Fruit fly (Drosophila melanogaster) whole organism, embryonic: ENCODE results near the gene Tasp1.
A peak's percentile ranks its signal among the peaks of the same experiment; 100 is the strongest.

Source experiments
- CG10274 ChIP-seq: fragments of 200-800 bp; sonication (Bioruptor generic); optimal IDR thresholded peaks from 3 replicates; lab custom pipeline; 2017; ENCODE audit warnings: missing biosample characterization, mild to moderate bottlenecking, missing genetic modification characterization
- CG11398 ChIP-seq: fragments of 200-800 bp; sonication (Bioruptor generic); optimal IDR thresholded peaks from 2 replicates; lab custom pipeline; 2016; ENCODE audit warnings: missing biosample characterization, missing genetic modification characterization
- CG11456 ChIP-seq: fragments of 200-800 bp; sonication (Bioruptor generic); IDR thresholded peaks from 3 replicates; pipeline ENCODE4 v1.3.6; 2022; ENCODE audit warnings: missing biosample characterization, missing genetic modification characterization
- CG15601 ChIP-seq: fragments of 200-800 bp; sonication (Bioruptor generic); optimal IDR thresholded peaks from 3 replicates; lab custom pipeline; 2019; ENCODE audit warnings: missing biosample characterization, mild to moderate bottlenecking, missing genetic modification characterization, moderate library complexity
- CG17186 ChIP-seq: fragments of 200-800 bp; sonication (Bioruptor generic); optimal IDR thresholded peaks from 3 replicates; lab custom pipeline; 2017; ENCODE audit warnings: missing biosample characterization, missing genetic modification reagents, missing genetic modification characterization
- CG17829 ChIP-seq: fragments of 200-800 bp; optimal IDR thresholded peaks from 2 replicates; lab custom pipeline; 2019; ENCODE audit warnings: missing biosample characterization, mild to moderate bottlenecking, missing genetic modification characterization, moderate library complexity
- CG18262 ChIP-seq: fragments of 200-800 bp; optimal IDR thresholded peaks from 3 replicates; lab custom pipeline; 2019; ENCODE audit warnings: missing biosample characterization, mild to moderate bottlenecking, missing genetic modification characterization, moderate library complexity
- CG1832 ChIP-seq: fragments of 200-800 bp; sonication (Bioruptor generic); optimal IDR thresholded peaks from 2 replicates; lab custom pipeline; 2017; ENCODE audit warnings: missing biosample characterization, mild to moderate bottlenecking, missing genetic modification characterization, inconsistent platforms
- CG33557 ChIP-seq: fragments of 200-800 bp; sonication (Bioruptor generic); optimal IDR thresholded peaks from 2 replicates; lab custom pipeline; 2019; ENCODE audit warnings: missing biosample characterization, mild to moderate bottlenecking, missing genetic modification characterization, moderate library complexity
- CG34224 ChIP-seq: fragments of 200-800 bp; sonication (Bioruptor generic); IDR thresholded peaks from 3 replicates; pipeline ENCODE4 v1.3.6; 2022; ENCODE audit warnings: missing biosample characterization, missing genetic modification characterization; ENCODE audit not compliant: partially characterized antibody
- CG42726 ChIP-seq: fragments of 200-800 bp; sonication (Bioruptor generic); IDR thresholded peaks from 2 replicates; pipeline ENCODE4 v1.3.6; 2022; ENCODE audit warnings: missing biosample characterization, missing genetic modification characterization; ENCODE audit not compliant: partially characterized antibody
- CG4730 ChIP-seq: fragments of 200-800 bp; sonication (Bioruptor generic); IDR thresholded peaks from 2 replicates; pipeline ENCODE4 v1.3.6; 2022; ENCODE audit warnings: missing biosample characterization, missing genetic modification characterization
- CG6175 ChIP-seq: fragments of 200-800 bp; sonication (Bioruptor generic); IDR thresholded peaks from 3 replicates; pipeline ENCODE4 v1.3.6; 2022; ENCODE audit warnings: missing biosample characterization, missing genetic modification characterization
- CG6689 ChIP-seq: fragments of 200-800 bp; sonication (Bioruptor generic); IDR thresholded peaks from 2 replicates; pipeline ENCODE4 v1.3.6; 2022; ENCODE audit warnings: missing biosample characterization, missing genetic modification characterization
- CG6765 ChIP-seq: fragments of 200-800 bp; sonication (Bioruptor generic); optimal IDR thresholded peaks from 3 replicates; lab custom pipeline; 2017; ENCODE audit warnings: missing biosample characterization, mild to moderate bottlenecking, missing genetic modification characterization
- CG7963 ChIP-seq: fragments of 200-800 bp; sonication (Bioruptor generic); IDR thresholded peaks from 3 replicates; pipeline ENCODE4 v1.3.6; 2022; ENCODE audit warnings: missing biosample characterization, missing genetic modification characterization; ENCODE audit not compliant: partially characterized antibody
- CG8359 ChIP-seq: fragments of 200-800 bp; sonication (Bioruptor generic); optimal IDR thresholded peaks from 2 replicates; lab custom pipeline; 2017; ENCODE audit warnings: missing biosample characterization, mild to moderate bottlenecking, missing genetic modification characterization, borderline replicate concordance
- CG8944 ChIP-seq: fragments of 200-800 bp; sonication (Bioruptor generic); optimal IDR thresholded peaks from 3 replicates; lab custom pipeline; 2016; ENCODE audit warnings: missing biosample characterization, missing genetic modification characterization
- CTCF ChIP-seq: fragments of 200-800 bp; sonication (Bioruptor generic); optimal IDR thresholded peaks from 2 replicates; lab custom pipeline; 2017; ENCODE audit warnings: missing biosample characterization, mild to moderate bottlenecking, missing genetic modification characterization, moderate library complexity
- Camta ChIP-seq: fragments of 200-800 bp; sonication (Bioruptor generic); optimal IDR thresholded peaks from 2 replicates; lab custom pipeline; 2016; ENCODE audit warnings: missing biosample characterization, missing genetic modification characterization
- Chrac-16 ChIP-seq: fragments of 200-800 bp; sonication (Bioruptor generic); optimal IDR thresholded peaks from 3 replicates; lab custom pipeline; 2016; ENCODE audit warnings: missing biosample characterization, missing genetic modification characterization
- Gsc ChIP-seq: fragments of 200-800 bp; sonication (Bioruptor generic); IDR thresholded peaks from 2 replicates; pipeline ENCODE4 v1.3.6; 2022; ENCODE audit warnings: missing biosample characterization, missing genetic modification characterization
- HLHmδ ChIP-seq: fragments of 200-800 bp; sonication (Bioruptor generic); optimal IDR thresholded peaks from 2 replicates; lab custom pipeline; 2018; ENCODE audit warnings: missing biosample characterization, mild to moderate bottlenecking, missing genetic modification characterization, moderate library complexity
- Hey ChIP-seq: fragments of 200-800 bp; sonication (Bioruptor generic); optimal IDR thresholded peaks from 3 replicates; lab custom pipeline; 2018; ENCODE audit warnings: missing biosample characterization, mild to moderate bottlenecking, missing genetic modification characterization
- HmgZ ChIP-seq: fragments of 200-800 bp; sonication (Bioruptor generic); optimal IDR thresholded peaks from 2 replicates; lab custom pipeline; 2018; ENCODE audit warnings: missing biosample characterization, mild to moderate bottlenecking, missing genetic modification characterization
- Hr51 ChIP-seq, 2 experiments: fragments of 200-800 bp; sonication (Bioruptor generic); optimal IDR thresholded peaks; 2 replicates in 1 of 2; 3 replicates in 1 of 2; lab custom pipeline; 2016 to 2018; ENCODE audit warnings: missing biosample characterization in 2 of 2, missing genetic modification characterization in 2 of 2, mild to moderate bottlenecking in 1 of 2, moderate library complexity in 1 of 2
- Lpt ChIP-seq: fragments of >200 bp; optimal IDR thresholded peaks from 2 replicates; lab custom pipeline; 2018; ENCODE audit warnings: missing biosample characterization, missing genetic modification characterization
- MBD-R2 ChIP-seq: fragments of 200-800 bp; sonication (Bioruptor generic); IDR thresholded peaks from 2 replicates; pipeline ENCODE4 v1.3.6; 2022; ENCODE audit warnings: missing biosample characterization, missing genetic modification characterization
- Max ChIP-seq: fragments of 200-800 bp; sonication (Bioruptor generic); optimal IDR thresholded peaks from 2 replicates; lab custom pipeline; 2016; ENCODE audit warnings: missing biosample characterization, mild to moderate bottlenecking, missing genetic modification characterization
- Mrtf ChIP-seq: fragments of 200-800 bp; sonication (Bioruptor generic); IDR thresholded peaks from 3 replicates; pipeline ENCODE4 v1.3.6; 2022; ENCODE audit warnings: missing biosample characterization, missing genetic modification characterization
- NK7.1 ChIP-seq: fragments of 200-800 bp; sonication (Bioruptor generic); optimal IDR thresholded peaks from 3 replicates; lab custom pipeline; 2016; ENCODE audit warnings: missing biosample characterization, missing genetic modification characterization
- Optix ChIP-seq: fragments of 200-800 bp; sonication (Bioruptor generic); IDR thresholded peaks from 3 replicates; pipeline ENCODE4 v1.3.6; 2022; ENCODE audit warnings: missing biosample characterization, missing genetic modification characterization
- Rx ChIP-seq: fragments of 200-800 bp; sonication (Bioruptor generic); IDR thresholded peaks from 2 replicates; pipeline ENCODE4 v1.3.6; 2022; ENCODE audit warnings: missing biosample characterization, missing genetic modification characterization
- Spps ChIP-seq: fragments of 200-800 bp; sonication (Bioruptor generic); optimal IDR thresholded peaks from 2 replicates; lab custom pipeline; 2018; ENCODE audit warnings: missing biosample characterization, mild to moderate bottlenecking, missing genetic modification characterization
- Sry-δ ChIP-seq: fragments of 200-800 bp; sonication (Bioruptor generic); optimal IDR thresholded peaks from 2 replicates; lab custom pipeline; 2016; ENCODE audit warnings: missing biosample characterization, missing genetic modification characterization
- Usf ChIP-seq: fragments of 200-800 bp; sonication (Bioruptor generic); optimal IDR thresholded peaks from 2 replicates; lab custom pipeline; 2017; ENCODE audit warnings: missing genotype, missing biosample characterization, missing genetic modification characterization
- crc ChIP-seq: fragments of 200-800 bp; sonication (Bioruptor generic); optimal IDR thresholded peaks from 2 replicates; lab custom pipeline; 2016; ENCODE audit warnings: missing biosample characterization, missing genetic modification characterization
- dimm ChIP-seq: fragments of 200-800 bp; sonication (Bioruptor generic); IDR thresholded peaks from 2 replicates; pipeline ENCODE4 v1.3.6; 2022; ENCODE audit warnings: missing biosample characterization, missing genetic modification characterization
- ems ChIP-seq: fragments of 200-800 bp; sonication (Bioruptor generic); optimal IDR thresholded peaks from 3 replicates; lab custom pipeline; 2016; ENCODE audit warnings: missing biosample characterization, missing genetic modification characterization
- en ChIP-seq: fragments of 200-800 bp; sonication (Bioruptor generic); optimal IDR thresholded peaks from 2 replicates; lab custom pipeline; 2016; ENCODE audit warnings: missing biosample characterization, missing genetic modification characterization
- ftz-f1 ChIP-seq: fragments of 200-800 bp; sonication (Bioruptor generic); optimal IDR thresholded peaks from 2 replicates; lab custom pipeline; 2016; ENCODE audit warnings: missing biosample characterization, missing genetic modification characterization
- otp ChIP-seq: fragments of 200-800 bp; sonication (Bioruptor generic); IDR thresholded peaks from 3 replicates; pipeline ENCODE4, ENCODE4 v1.3.6; 2022; ENCODE audit warnings: missing biosample characterization, missing genetic modification characterization
- p53 ChIP-seq: fragments of 200-800 bp; sonication (Bioruptor generic); optimal IDR thresholded peaks from 2 replicates; lab custom pipeline; 2016; ENCODE audit warnings: missing biosample characterization, missing genetic modification characterization
- pfk ChIP-seq: fragments of 200-800 bp; sonication (Bioruptor generic); optimal IDR thresholded peaks from 2 replicates; lab custom pipeline; 2018; ENCODE audit warnings: missing biosample characterization, mild to moderate bottlenecking, missing genetic modification characterization, moderate library complexity
- psq ChIP-seq: fragments of 200-800 bp; sonication (Bioruptor generic); optimal IDR thresholded peaks from 2 replicates; lab custom pipeline; 2017; ENCODE audit warnings: missing biosample characterization, missing genetic modification characterization
- sens ChIP-seq: fragments of 200-800 bp; sonication (Bioruptor generic); peaks from one replicate; lab custom pipeline; 2016; ENCODE audit warnings: missing biosample characterization, missing genetic modification characterization
- ssp ChIP-seq: fragments of 200-800 bp; sonication (Bioruptor generic); IDR thresholded peaks from 2 replicates; pipeline ENCODE4 v1.3.6; 2022; ENCODE audit warnings: missing biosample characterization, missing genetic modification characterization
- tio ChIP-seq: fragments of 200-800 bp; sonication (Bioruptor generic); optimal IDR thresholded peaks from 2 replicates; lab custom pipeline; 2017; ENCODE audit warnings: missing biosample characterization, missing genetic modification characterization, inconsistent platforms
- unc-4 ChIP-seq: fragments of 200-800 bp; sonication (Bioruptor generic); IDR thresholded peaks from 2 replicates; pipeline ENCODE4 v1.3.6; 2022; ENCODE audit warnings: missing biosample characterization, missing genetic modification characterization; ENCODE audit not compliant: partially characterized antibody
- unpg ChIP-seq: fragments of 200-800 bp; sonication (Bioruptor generic); optimal IDR thresholded peaks from 3 replicates; lab custom pipeline; 2018; ENCODE audit warnings: missing biosample characterization, mild to moderate bottlenecking, missing genetic modification characterization, moderate library complexity

Tasp1 gene

DNA sequence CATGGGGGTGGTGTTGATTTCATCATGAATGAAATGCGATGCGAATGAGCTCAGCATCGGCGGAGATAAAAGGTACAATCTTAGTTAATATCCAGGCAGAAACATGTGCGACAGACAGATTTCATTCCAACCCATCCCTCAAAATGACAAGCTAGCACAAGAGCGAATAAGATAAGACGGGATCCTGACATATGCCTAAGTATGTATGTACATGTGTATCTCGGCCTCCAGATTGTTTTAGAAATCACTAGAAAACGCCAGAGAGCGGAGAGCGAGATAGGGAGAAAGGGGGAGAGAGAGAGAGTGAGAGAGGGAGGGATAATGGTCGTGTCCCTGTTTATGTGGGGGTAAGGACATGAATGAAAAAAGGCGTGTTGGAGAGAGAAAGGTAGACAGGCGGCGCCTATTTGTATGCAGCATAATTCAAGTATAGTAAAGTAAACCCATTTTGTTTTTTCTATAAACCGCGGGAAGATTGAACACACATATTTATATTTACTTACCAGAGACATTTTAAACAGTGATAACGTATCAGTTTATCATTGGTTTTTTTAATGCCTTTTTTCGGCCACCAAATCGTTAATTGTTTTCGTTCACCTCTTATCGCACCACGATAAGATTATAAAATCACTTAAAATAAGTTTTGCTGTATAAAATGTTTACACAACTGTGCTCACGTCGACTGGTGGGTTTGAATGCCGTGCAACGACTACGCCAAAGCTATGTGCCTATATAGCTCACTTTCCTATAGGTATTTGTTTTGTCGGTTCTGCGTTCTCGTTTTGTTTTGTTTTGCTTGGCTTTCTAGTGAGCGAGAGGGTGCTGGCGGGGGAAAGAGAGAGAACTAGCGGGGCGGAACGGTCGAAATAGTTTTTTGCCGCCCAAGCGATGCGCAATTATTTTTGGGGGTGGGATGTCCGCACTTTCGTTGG, 37.1 kb downstream of the Tasp1 start (continued):
- TF ChIP-seq Sry-δ (GFP tag; lab: Kevin White, UChicago) (no peak), CG15601 (tag; lab: Kevin White, UChicago) (peak; percentile 57), CG33557 (GFP tag; lab: Kevin White, UChicago) (peak; percentile 29), CG8359 (GFP tag; lab: Kevin White, UChicago) (peak; percentile 27), ssp (GFP tag; lab: Robert Waterston, UW) (no peak), otp (GFP tag; lab: Robert Waterston, UW) (0 out of 3 replicates have a peak, but pooled peaks have one; percentile 17), HmgZ (tag; lab: Kevin White, UChicago) (peak; percentile 46), p53 (GFP tag; lab: Kevin White, UChicago) (no peak), CG11398 (GFP tag; lab: Kevin White, UChicago) (peak; percentile 6), CG34224 (GFP tag; lab: Robert Waterston, UW) (peak; percentile 28; the same call in 2 of the 3 replicates), Mrtf (GFP tag; lab: Robert Waterston, UW) (no peak), CG6765 (GFP tag; lab: Kevin White, UChicago) (no peak), Gsc (GFP tag; lab: Robert Waterston, UW) (no peak), CTCF (GFP tag; lab: Kevin White, UChicago) (no peak), CG18262 (peak; percentile 35), Hr51 (GFP tag; optimal IDR thresholded peaks at IDR 0.05; lab: Kevin White, UChicago) (no peak), dimm (GFP tag; lab: Robert Waterston, UW) (no peak), pfk (GFP tag; lab: Kevin White, UChicago) (peak; percentile 82), CG7963 (GFP tag; lab: Robert Waterston, UW) (no peak), CG42726 (GFP tag; lab: Robert Waterston, UW) (no peak; the same call in 1 of the 2 replicates), CG10274 (GFP tag; lab: Kevin White, UChicago) (no peak), CG11456 (GFP tag; lab: Robert Waterston, UW) (0 out of 3 replicates have a peak, but pooled peaks have one; percentile 40), Max (GFP tag; lab: Kevin White, UChicago) (no peak), MBD-R2 (peak; percentile 28), Hey (tag; lab: Kevin White, UChicago) (no peak), CG6175 (GFP tag; lab: Robert Waterston, UW) (no peak), CG8944 (GFP tag; lab: Kevin White, UChicago) (no peak), Spps (tag; lab: Kevin White, UChicago) (no peak), Lpt (GFP tag; lab: Kevin White, UChicago) (no peak), CG17829 (tag; lab: Kevin White, UChicago) (no peak), NK7.1 (no peak), HLHmδ (GFP tag; lab: Kevin White, UChicago) (peak; percentile 9), en (GFP tag; lab: Kevin White, UChicago) (peak; percentile 5), psq (peak; percentile 48), Usf (GFP tag; lab: Kevin White, UChicago) (no peak), CG6689 (GFP tag; lab: Robert Waterston, UW) (no peak), ems (GFP tag; lab: Kevin White, UChicago) (no peak), Rx (GFP tag; lab: Robert Waterston, UW) (no peak), ftz-f1 (GFP tag; lab: Kevin White, UChicago) (no peak), Chrac-16 (GFP tag; lab: Kevin White, UChicago) (no peak), unc-4 (peak; percentile 19; the same call in 1 of the 2 replicates), sens (GFP tag; lab: Kevin White, UChicago) (peak; percentile 91), tio (GFP tag; lab: Kevin White, UChicago) (no peak), Optix (GFP tag; lab: Robert Waterston, UW) (no peak), unpg (GFP tag; lab: Kevin White, UChicago) (peak; percentile 31), CG1832 (GFP tag; lab: Kevin White, UChicago) (peak; percentile 74), CG4730 (GFP tag; lab: Robert Waterston, UW) (no peak), Camta (GFP tag; lab: Kevin White, UChicago) (no peak), crc (GFP tag; lab: Kevin White, UChicago) (no peak), CG17186 (GFP tag; lab: Kevin White, UChicago) (no peak)
